Worm (Caenorhabditis elegans): ENCODE data around the gene C08H9.15.

DNA sequence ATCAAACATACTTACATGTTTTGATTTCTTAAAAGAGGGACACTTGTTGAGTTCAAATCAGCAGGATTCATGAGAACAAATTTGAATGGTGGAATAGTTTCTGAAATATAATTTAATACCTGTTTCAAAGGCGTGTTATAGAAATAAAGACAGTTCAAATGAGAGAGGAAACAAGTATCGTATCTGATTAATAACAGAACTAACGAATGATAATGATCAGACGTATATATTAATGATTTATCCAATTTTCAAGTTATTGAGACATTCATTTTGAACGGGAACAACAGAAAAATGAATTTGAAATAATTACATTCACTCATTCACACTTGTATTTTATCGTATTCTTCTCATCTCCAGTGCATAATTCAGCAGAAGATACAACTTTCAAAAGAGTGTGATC is 25.4 kb upstream of the C08H9.15 start, which contains the start of gene chil-4:
- TF ChIP-seq ztf-4 (tag; optimal IDR thresholded peaks at IDR 0.05) (no peak), ztf-11 (tag; optimal IDR thresholded peaks at IDR 0.05) (no peak), lin-39 (tag; optimal IDR thresholded peaks at IDR 0.05) (no peak), eor-1 (tag; optimal IDR thresholded peaks at IDR 0.05) (no peak), skn-1 (tag; optimal IDR thresholded peaks at IDR 0.05) (no peak), nhr-67 (tag; optimal IDR thresholded peaks at IDR 0.05) (no peak), sea-2 (GFP tag; optimal IDR thresholded peaks at IDR 0.05) (no peak), unc-39 (tag; optimal IDR thresholded peaks at IDR 0.05) (no peak), nhr-77 (tag; optimal IDR thresholded peaks at IDR 0.05) (no peak), ceh-9 (tag; optimal IDR thresholded peaks at IDR 0.05) (no peak), fkh-10 (GFP tag; optimal IDR thresholded peaks at IDR 0.05) (no peak), mdl-1 (tag; optimal IDR thresholded peaks at IDR 0.05) (no peak), fos-1 (tag; optimal IDR thresholded peaks at IDR 0.05) (no peak)

Data from whole organism, L3 larva.